Fruit fly (Drosophila melanogaster) whole organism: ENCODE measurements around the gene CG14693.

Experiments
- CG8478 ChIP-seq: fragments of >200 bp; optimal IDR thresholded peaks from 2 replicates; lab custom pipeline; 2018; ENCODE audit warnings: inconsistent platforms
- Dll ChIP-seq: fragments of >200 bp; optimal IDR thresholded peaks from 2 replicates; lab custom pipeline; 2017
- EcR ChIP-seq, 2 experiments: fragments of >200 bp; optimal IDR thresholded peaks; 2 replicates each; lab custom pipeline; 2017; ENCODE audit warnings: missing biosample characterization in 2 of 2, missing genetic modification characterization in 2 of 2, missing genetic modification reagents in 2 of 2
- pan ChIP-seq: fragments of >200 bp; optimal IDR thresholded peaks from 2 replicates; lab custom pipeline; 2017
- psq ChIP-seq: fragments of >200 bp; optimal IDR thresholded peaks from 2 replicates; lab custom pipeline; 2017
- usp ChIP-seq: fragments of >200 bp; optimal IDR thresholded peaks from 2 replicates; lab custom pipeline; 2017; ENCODE audit warnings: missing biosample characterization, missing genetic modification characterization, mixed read lengths

The CG14693 gene

DNA sequence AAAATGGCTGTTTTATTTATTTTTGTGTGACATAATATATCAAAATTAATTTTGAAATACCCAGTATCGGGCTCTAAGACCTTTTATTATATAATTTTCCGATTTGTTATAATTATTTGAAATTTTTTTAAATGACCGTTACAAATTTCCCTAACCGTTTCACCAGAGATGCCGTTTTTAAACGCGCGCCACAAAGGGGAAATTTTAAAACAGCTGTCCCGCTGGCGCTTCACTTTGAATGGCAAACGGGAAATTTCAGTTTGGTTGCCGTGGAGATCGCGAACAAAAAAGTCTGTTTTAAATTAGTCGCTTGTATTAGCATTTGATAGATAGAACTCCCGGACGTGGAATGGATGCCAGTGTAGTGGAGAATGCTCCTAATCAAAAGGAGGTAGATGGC lies at the start of gene CG14693, which contains the start of gene TTLL15:
Gene CG14693 (minus strand): TSS at position 16 of the 400 bp plus-strand sequence.
Gene TTLL15 (plus strand): TSS at position 257 of the 400 bp plus-strand sequence.
- no peak for TF ChIP-seq CG8478 (lab: Kevin White, UChicago)
- TF ChIP-seq psq (lab: Kevin White, UChicago): no peak
- TF ChIP-seq EcR (GFP tag; optimal IDR thresholded peaks at IDR 0.05; lab: Kevin White, UChicago): no peak
- no peak for TF ChIP-seq pan (lab: Kevin White, UChicago)
- no peak for TF ChIP-seq Dll (lab: Kevin White, UChicago)
- TF ChIP-seq usp (GFP tag; lab: Kevin White, UChicago): no peak

DNA sequence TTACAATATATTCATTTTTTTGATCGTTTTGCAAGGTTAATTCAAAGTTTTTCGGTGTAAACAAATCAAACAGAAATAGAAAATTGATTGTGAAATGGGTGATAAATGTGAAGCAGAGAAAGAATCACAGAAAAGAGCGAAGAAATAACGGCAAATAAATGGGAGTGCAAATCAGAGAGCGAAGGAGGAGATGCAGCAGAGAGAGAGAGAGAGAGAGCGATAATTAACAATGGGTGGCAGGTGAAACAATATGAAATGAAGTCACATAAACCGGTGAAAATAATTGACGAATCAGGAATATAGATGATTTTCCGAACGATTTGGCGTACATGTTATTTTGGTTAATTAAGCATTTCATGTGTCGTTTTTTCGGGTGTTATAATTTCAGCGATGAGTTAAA lies 49.1 kb upstream of the CG14693 start:
- TF ChIP-seq EcR (GFP tag; optimal IDR thresholded peaks at IDR 0.05; lab: Kevin White, UChicago) (no peak), Dll (lab: Kevin White, UChicago) (no peak), usp (GFP tag; lab: Kevin White, UChicago) (no peak), CG8478 (lab: Kevin White, UChicago) (no peak), pan (lab: Kevin White, UChicago) (no peak), psq (lab: Kevin White, UChicago) (no peak)

DNA sequence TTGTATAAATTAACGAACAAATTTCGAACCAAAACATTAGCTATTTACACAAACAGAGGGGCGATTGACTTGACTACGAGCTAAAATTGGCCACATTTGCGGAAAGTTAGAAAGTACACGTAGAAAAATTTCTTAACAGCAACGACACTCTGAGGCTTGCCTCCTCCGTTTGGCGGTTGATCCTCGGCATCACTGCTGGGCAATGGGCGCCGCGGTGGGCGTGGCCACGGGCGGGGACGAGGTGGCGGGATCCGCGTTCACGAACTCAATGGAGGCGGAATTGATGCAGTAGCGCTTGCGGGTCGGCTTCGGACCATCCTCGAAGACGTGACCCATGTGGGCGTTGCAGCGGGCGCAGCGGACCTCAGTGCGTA lies 48.6 kb upstream of the CG14693 start:
- TF ChIP-seq CG8478 (lab: Kevin White, UChicago) (no peak), pan (lab: Kevin White, UChicago) (no peak), usp (GFP tag; lab: Kevin White, UChicago) (no peak)

DNA sequence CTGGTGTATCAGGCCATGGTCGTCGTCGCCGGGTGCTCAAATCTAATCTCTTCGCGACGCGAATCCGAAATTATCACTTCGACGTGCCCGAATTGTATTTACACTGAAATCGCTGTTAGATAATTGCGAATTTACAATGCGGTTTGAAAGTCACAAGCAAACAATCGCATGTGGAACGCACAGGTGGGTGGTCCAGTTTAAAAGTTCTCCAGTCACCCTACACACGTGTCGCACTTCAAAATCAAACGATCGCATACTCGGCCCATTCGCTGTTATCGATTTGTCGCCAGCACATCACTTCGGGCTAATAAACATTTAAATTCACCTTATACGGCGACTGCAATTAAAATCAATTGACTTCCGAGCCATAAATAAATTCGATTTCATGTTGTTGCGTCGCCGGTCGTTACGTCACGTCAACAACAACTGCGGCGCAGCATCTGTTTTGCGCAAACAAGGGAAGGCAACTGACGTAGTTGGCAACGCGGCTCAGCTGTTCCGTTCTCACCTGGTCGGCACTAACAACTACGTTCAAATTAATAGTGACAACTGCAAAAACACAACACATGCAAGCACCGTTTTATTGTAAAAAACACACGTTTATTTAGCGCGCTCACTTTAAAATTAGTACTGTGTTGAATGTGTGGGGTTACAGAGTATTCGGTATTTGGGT lies 48.1 kb upstream of the CG14693 start, which contains the start of gene CG6574:
Gene CG6574 (minus strand): TSS at position 216 of the 673 bp plus-strand sequence.
- no peak for TF ChIP-seq psq (lab: Kevin White, UChicago)
- TF ChIP-seq usp (GFP tag; lab: Kevin White, UChicago): no peak
- TF ChIP-seq Dll (lab: Kevin White, UChicago): no peak
- no peak for TF ChIP-seq EcR (GFP tag; optimal IDR thresholded peaks at IDR 0.05; lab: Kevin White, UChicago)
- TF ChIP-seq pan (lab: Kevin White, UChicago): no peak
- no peak for TF ChIP-seq CG8478 (lab: Kevin White, UChicago)

DNA sequence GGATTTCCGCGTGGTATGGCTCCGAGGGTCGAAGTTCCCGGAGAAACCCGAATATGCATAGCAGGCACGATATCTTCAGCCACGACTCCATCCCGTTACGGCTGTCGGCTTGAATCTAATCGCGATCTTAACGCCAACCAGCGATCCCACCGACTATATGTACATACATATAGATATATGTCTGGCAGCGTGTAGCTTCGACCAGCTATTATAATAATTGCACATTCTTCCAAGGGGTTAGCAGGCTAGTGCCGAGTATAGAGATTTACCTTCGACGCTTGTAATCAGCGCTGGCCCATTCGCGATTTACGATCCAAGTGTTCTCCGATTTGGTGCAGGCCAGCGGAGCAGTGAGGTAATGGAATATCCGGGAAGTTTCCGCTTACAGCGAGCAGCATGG lies 44.9 kb upstream of the CG14693 start, which contains the start of gene CG14694:
Gene CG14694 (minus strand): TSS at position 101 of the 400 bp plus-strand sequence.
- no peak for TF ChIP-seq CG8478 (lab: Kevin White, UChicago)
- TF ChIP-seq Dll (lab: Kevin White, UChicago): no peak
- no peak for TF ChIP-seq pan (lab: Kevin White, UChicago)
- TF ChIP-seq usp (GFP tag; lab: Kevin White, UChicago): no peak
- no peak for TF ChIP-seq psq (lab: Kevin White, UChicago)
- TF ChIP-seq EcR (GFP tag; optimal IDR thresholded peaks at IDR 0.05; lab: Kevin White, UChicago): no peak

DNA sequence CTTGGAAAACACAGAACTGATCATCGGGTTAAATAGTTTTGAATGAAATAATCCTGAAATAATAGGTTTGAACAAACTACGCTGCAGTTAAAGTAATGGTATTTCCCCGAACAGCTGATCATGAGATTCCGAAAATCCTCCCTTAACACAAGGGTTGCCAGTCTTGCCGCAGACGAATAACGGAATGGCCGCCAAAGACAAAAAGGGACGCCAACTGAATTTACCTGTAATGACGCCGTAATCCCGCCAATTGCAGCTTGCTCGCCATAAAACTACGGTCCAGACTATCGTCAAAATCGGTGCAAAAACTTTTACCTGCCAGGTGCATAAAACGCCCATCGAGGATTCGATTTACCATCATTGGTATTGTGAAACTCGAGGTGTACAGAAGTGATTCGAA lies 41.8 kb upstream of the CG14693 start, which contains the start of gene CG4570:
Gene CG4570 (plus strand): TSS at position 190 of the 400 bp plus-strand sequence.
- TF ChIP-seq psq (lab: Kevin White, UChicago): no peak
- no peak for TF ChIP-seq Dll (lab: Kevin White, UChicago)
- TF ChIP-seq EcR (GFP tag; optimal IDR thresholded peaks at IDR 0.05; lab: Kevin White, UChicago): no peak
- no peak for TF ChIP-seq pan (lab: Kevin White, UChicago)

DNA sequence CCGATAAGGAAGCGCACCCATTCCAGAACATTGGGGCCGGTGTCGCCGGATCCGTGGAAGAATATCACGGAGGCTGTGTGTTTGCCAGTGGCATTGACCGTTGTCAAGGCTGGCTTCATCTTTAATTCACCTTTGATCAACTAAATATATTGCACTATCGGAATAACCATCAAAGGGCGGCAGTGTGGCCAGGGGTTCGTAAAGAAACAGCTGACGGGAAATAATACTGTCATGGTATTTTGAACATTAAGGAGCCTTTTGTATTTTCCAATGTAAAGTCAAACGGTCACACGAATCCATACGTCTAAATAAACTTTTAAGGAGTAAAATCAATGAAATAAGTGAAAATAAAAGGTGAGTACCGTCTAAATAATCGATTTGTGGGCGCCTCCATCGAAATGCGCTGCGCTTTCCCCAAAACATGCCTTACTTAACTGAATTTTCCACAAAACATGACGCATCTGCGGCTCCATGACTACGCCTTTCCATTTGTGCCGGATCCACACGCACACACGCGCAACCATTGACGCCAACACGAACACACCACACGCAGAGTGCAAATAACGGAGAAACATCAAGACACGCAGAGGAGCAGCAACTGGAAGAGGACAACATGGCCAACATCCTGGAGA lies 39.5 kb upstream of the CG14693 start, which contains the start of the genes CG6567 and CG4511:
Gene CG6567 (minus strand): TSS at position 209 of the 632 bp plus-strand sequence.
Gene CG4511 (plus strand): TSS at position 259 of the 632 bp plus-strand sequence.
- TF ChIP-seq Dll (lab: Kevin White, UChicago) (no peak), EcR (GFP tag; optimal IDR thresholded peaks at IDR 0.05; lab: Kevin White, UChicago) (no peak), CG8478 (lab: Kevin White, UChicago) (no peak), pan (lab: Kevin White, UChicago) (no peak), usp (GFP tag; lab: Kevin White, UChicago) (no peak), psq (lab: Kevin White, UChicago) (no peak)

DNA sequence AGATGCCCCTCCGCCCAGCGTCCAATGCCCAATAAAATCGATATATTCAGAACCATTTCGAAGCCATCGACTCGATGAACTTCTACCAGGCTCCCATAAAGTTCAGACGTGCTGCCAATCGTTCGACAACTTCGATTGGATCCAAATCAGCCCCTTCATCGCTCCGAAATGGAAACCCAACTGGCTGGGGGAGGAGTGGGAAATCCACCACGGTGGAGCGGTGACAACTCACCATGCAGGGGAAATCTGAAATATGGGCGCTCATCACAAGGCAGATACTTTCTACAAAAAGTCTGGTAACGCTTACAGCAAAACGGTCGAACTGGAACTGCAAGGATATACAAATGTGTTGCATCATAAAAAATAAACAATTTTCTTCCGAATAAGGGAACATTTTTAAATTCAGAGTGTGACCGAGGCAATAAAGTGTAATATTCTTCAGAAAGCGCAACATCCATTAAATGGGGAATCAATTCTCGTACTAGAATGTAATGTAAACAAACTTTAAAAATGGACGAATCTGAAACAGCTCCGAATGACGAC lies 37.5 kb upstream of the CG14693 start, which contains the start of gene CG4565:
Gene CG4565 (plus strand): TSS at position 493 of the 543 bp plus-strand sequence.
- no peak for TF ChIP-seq EcR (GFP tag; optimal IDR thresholded peaks at IDR 0.05; lab: Kevin White, UChicago)
- TF ChIP-seq pan (lab: Kevin White, UChicago): no peak
- TF ChIP-seq usp (GFP tag; lab: Kevin White, UChicago): no peak
- TF ChIP-seq Dll (lab: Kevin White, UChicago): no peak
- no peak for TF ChIP-seq CG8478 (lab: Kevin White, UChicago)
- no peak for TF ChIP-seq psq (lab: Kevin White, UChicago)

DNA sequence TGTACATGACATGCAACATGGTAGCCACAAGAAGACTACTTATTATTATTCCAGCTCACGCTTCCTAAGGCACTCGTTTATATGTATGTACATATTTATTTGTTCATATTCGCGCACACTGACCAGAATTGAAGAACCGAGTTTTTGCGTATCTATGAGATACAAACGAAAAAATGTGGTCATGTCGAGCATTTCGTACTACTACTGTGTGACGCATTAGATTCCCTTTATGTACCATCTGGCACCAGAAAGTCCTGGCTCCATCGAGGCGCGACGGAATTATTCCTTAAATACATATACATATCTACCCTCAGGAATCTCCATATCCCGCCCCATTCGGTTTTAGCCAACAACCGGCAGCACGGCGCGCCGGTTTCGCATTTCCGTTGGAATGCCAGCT lies 35.8 kb upstream of the CG14693 start:
- TF ChIP-seq EcR (GFP tag; optimal IDR thresholded peaks at IDR 0.05; lab: Kevin White, UChicago) (no peak), CG8478 (lab: Kevin White, UChicago) (no peak), pan (lab: Kevin White, UChicago) (peak; percentile 44)

DNA sequence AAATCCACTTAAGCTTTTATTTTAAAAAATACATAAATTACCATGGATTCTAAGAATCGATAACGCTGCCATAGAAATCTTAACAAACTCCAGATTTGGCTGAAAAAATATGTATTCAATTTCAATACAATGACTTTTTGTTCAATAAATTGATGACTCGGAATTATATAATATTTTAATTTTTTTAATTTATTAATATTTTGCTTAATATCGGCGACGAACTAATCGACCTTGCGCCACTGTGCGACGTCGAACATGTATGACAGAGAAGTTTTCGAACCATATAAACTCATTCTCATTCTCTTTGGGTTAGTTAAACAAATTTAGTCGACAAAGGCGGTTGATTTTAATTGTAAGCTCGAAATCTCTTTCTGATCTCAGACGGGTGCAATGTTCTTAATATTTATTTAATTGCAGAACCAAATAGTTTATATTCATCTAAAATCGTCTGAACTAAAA lies 34.7 kb upstream of the CG14693 start, which contains the start of gene CG42394:
Gene CG42394 (plus strand): TSS at position 311 of the 459 bp plus-strand sequence.
- no peak for TF ChIP-seq EcR (GFP tag; optimal IDR thresholded peaks at IDR 0.05; lab: Kevin White, UChicago)
- no peak for TF ChIP-seq pan (lab: Kevin White, UChicago)
- no peak for TF ChIP-seq usp (GFP tag; lab: Kevin White, UChicago)
- TF ChIP-seq psq (lab: Kevin White, UChicago): no peak
- no peak for TF ChIP-seq Dll (lab: Kevin White, UChicago)
- no peak for TF ChIP-seq CG8478 (lab: Kevin White, UChicago)

DNA sequence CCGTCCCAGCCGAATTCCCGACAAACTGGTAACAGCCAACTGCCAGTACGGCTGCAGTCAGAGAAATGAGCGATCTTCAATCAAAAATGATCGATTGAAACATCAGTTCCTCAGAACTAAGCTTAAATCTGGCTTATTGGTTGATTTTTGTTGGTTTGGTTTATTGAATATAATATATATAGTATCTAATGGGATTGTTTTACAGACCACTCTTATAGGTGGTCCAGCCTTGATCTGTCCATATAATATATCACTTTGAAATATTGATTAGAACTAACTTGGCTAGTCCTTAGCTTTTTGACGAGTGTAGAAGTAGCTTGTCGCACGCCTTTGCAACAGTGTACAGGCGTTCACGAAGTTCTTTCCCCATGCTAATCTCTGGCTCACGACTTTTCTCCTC lies 27.6 kb upstream of the CG14693 start:
- no peak for TF ChIP-seq Dll (lab: Kevin White, UChicago)
- no peak for TF ChIP-seq psq (lab: Kevin White, UChicago)
- TF ChIP-seq usp (GFP tag; lab: Kevin White, UChicago): no peak
- no peak for TF ChIP-seq CG8478 (lab: Kevin White, UChicago)
- no peak for TF ChIP-seq EcR (GFP tag; optimal IDR thresholded peaks at IDR 0.05; lab: Kevin White, UChicago)
